Fruit fly (Drosophila melanogaster): ENCODE measurements around the gene CtIP.

dm6 chr3L:20465941-20466340 is 29.9 kb downstream of the CtIP start, which contains the start of gene CG42764:
- TF ChIP-seq EcR (GFP tag; optimal IDR thresholded peaks at IDR 0.05) (no peak), psq (optimal IDR thresholded peaks at IDR 0.05) (no peak)

Measured in whole organism.